Fruit fly (Drosophila melanogaster) whole organism, prepupa: ENCODE data around the gene AP-1gamma.

Experiments
- CG8632 ChIP-seq: fragments of 200-800 bp; sonication (Bioruptor generic); optimal IDR thresholded peaks from 3 replicates; lab custom pipeline; 2016; ENCODE audit warnings: missing biosample characterization, missing genetic modification characterization
- net ChIP-seq: fragments of 200-800 bp; sonication (Bioruptor generic); optimal IDR thresholded peaks from 3 replicates; lab custom pipeline; 2016; ENCODE audit warnings: missing biosample characterization, missing genetic modification characterization

dm6 chrX:9093062-9093461 is 15.4 kb upstream of the AP-1gamma start:
- TF ChIP-seq net = no peak
- TF ChIP-seq CG8632 = no peak
